Fruit fly (Drosophila melanogaster) whole organism, embryonic: Measurements from ENCODE around the gene m-cup.

Experiments
- Ada2b ChIP-seq: fragments of 200-800 bp; sonication (Bioruptor generic); IDR thresholded peaks from 2 replicates; pipeline ENCODE4 v1.3.6; 2022; ENCODE audit warnings: missing biosample characterization, missing genetic modification characterization
- Awh ChIP-seq: fragments of 200-800 bp; sonication (Bioruptor generic); IDR thresholded peaks from 2 replicates; pipeline ENCODE4, ENCODE4 v1.3.6; 2022; ENCODE audit warnings: missing biosample characterization, missing genetic modification characterization
- BEAF-32 ChIP-seq: fragments of 200-800 bp; sonication (Bioruptor generic); optimal IDR thresholded peaks from 3 replicates; lab custom pipeline; 2017; ENCODE audit warnings: missing biosample characterization, missing genetic modification characterization, mild to moderate bottlenecking, moderate library complexity, missing genetic modification reagents
- Bdp1 ChIP-seq: fragments of 200-800 bp; sonication (Bioruptor generic); optimal IDR thresholded peaks from 3 replicates; lab custom pipeline; 2016; ENCODE audit warnings: missing biosample characterization, missing genetic modification characterization
- BtbVII ChIP-seq: fragments of 200-800 bp; sonication (Bioruptor generic); optimal IDR thresholded peaks from 3 replicates; lab custom pipeline; 2017; ENCODE audit warnings: missing biosample characterization, mild to moderate bottlenecking, missing genetic modification characterization
- CG12155 ChIP-seq: fragments of 200-800 bp; sonication (Bioruptor generic); optimal IDR thresholded peaks from 3 replicates; lab custom pipeline; 2016; ENCODE audit warnings: missing biosample characterization, missing genetic modification characterization
- CG12659 ChIP-seq: fragments of 200-800 bp; sonication (Bioruptor generic); optimal IDR thresholded peaks from 3 replicates; lab custom pipeline; 2017; ENCODE audit warnings: mild to moderate bottlenecking, missing biosample characterization, missing genetic modification reagents, missing genetic modification characterization
- CG12769 ChIP-seq: fragments of 200-800 bp; sonication (Bioruptor generic); optimal IDR thresholded peaks from 2 replicates; lab custom pipeline; 2019; ENCODE audit warnings: missing biosample characterization, mild to moderate bottlenecking, missing genetic modification characterization, moderate library complexity
- CG13123 ChIP-seq: fragments of 200-800 bp; sonication (Bioruptor generic); optimal IDR thresholded peaks from 2 replicates; lab custom pipeline; 2016; ENCODE audit warnings: missing biosample characterization, missing genetic modification characterization
- CG14860 ChIP-seq: fragments of 200-800 bp; sonication (Bioruptor generic); IDR thresholded peaks from 3 replicates; pipeline ENCODE4 v1.3.6; 2022; ENCODE audit warnings: missing biosample characterization, missing genetic modification characterization; ENCODE audit not compliant: partially characterized antibody
- CG15073 ChIP-seq: fragments of 200-800 bp; sonication (Bioruptor generic); optimal IDR thresholded peaks from 2 replicates; lab custom pipeline; 2016; ENCODE audit warnings: missing biosample characterization, missing genetic modification characterization
- CG17829 ChIP-seq: fragments of 200-800 bp; optimal IDR thresholded peaks from 2 replicates; lab custom pipeline; 2019; ENCODE audit warnings: missing biosample characterization, mild to moderate bottlenecking, missing genetic modification characterization, moderate library complexity
- CG2199 ChIP-seq: fragments of 200-800 bp; sonication (Bioruptor generic); IDR thresholded peaks from 3 replicates; pipeline ENCODE4 v1.3.6; 2022; ENCODE audit warnings: missing biosample characterization, missing genetic modification characterization
- CG2875 ChIP-seq: fragments of 200-800 bp; sonication (Bioruptor generic); optimal IDR thresholded peaks from 2 replicates; lab custom pipeline; 2017; ENCODE audit warnings: missing biosample characterization, mild to moderate bottlenecking, missing genetic modification characterization, missing genetic modification reagents
- CG2889 ChIP-seq: fragments of 200-800 bp; sonication (Bioruptor generic); IDR thresholded peaks from 3 replicates; pipeline ENCODE4 v1.3.6; 2022; ENCODE audit warnings: missing biosample characterization, missing genetic modification characterization
- CG30403 ChIP-seq: fragments of 200-800 bp; sonication (Bioruptor generic); optimal IDR thresholded peaks from 3 replicates; lab custom pipeline; 2016; ENCODE audit warnings: missing biosample characterization, missing genetic modification characterization
- CG32767 ChIP-seq: fragments of 200-800 bp; sonication (Bioruptor generic); IDR thresholded peaks from 2 replicates; pipeline ENCODE4 v1.3.6; 2022; ENCODE audit warnings: missing biosample characterization, missing genetic modification characterization
- CG6683 ChIP-seq: fragments of 200-800 bp; sonication (Bioruptor generic); optimal IDR thresholded peaks from 2 replicates; lab custom pipeline; 2017; ENCODE audit warnings: missing biosample characterization, mild to moderate bottlenecking, missing genetic modification characterization, missing genetic modification reagents
- CG6813 ChIP-seq: fragments of 200-800 bp; sonication (Bioruptor generic); optimal IDR thresholded peaks from 2 replicates; lab custom pipeline; 2017; ENCODE audit warnings: missing biosample characterization, missing genetic modification characterization, mild to moderate bottlenecking, moderate library complexity, missing genetic modification reagents
- Dip2 ChIP-seq: fragments of 200-800 bp; sonication (Bioruptor generic); IDR thresholded peaks from 2 replicates; pipeline ENCODE4 v1.3.6; 2022; ENCODE audit warnings: missing biosample characterization, missing genetic modification characterization
- E2f2 ChIP-seq: fragments of 200-800 bp; sonication (Bioruptor generic); IDR thresholded peaks from 2 replicates; pipeline ENCODE4 v1.3.6; 2022; ENCODE audit warnings: missing biosample characterization, missing genetic modification characterization
- Eip74EF ChIP-seq, 2 experiments: fragments of 200-800 bp in 1 of 2; fragments of >200 bp in 1 of 2; sonication (Bioruptor generic) in 1 of 2; optimal IDR thresholded peaks; 2 replicates each; lab custom pipeline; 2017 to 2019; ENCODE audit warnings: missing biosample characterization in 2 of 2, missing genetic modification characterization in 2 of 2, mild to moderate bottlenecking in 1 of 2, moderate library complexity in 1 of 2
- Gug ChIP-seq: fragments of 200-800 bp; sonication (Bioruptor generic); IDR thresholded peaks from 4 replicates; pipeline ENCODE4 v1.3.6; 2022; ENCODE audit warnings: missing biosample characterization, missing genetic modification characterization
- Hey ChIP-seq: fragments of 200-800 bp; sonication (Bioruptor generic); optimal IDR thresholded peaks from 3 replicates; lab custom pipeline; 2018; ENCODE audit warnings: missing biosample characterization, mild to moderate bottlenecking, missing genetic modification characterization
- Hr3 ChIP-seq: fragments of 200-800 bp; sonication (Bioruptor generic); optimal IDR thresholded peaks from 3 replicates; lab custom pipeline; 2016; ENCODE audit warnings: missing biosample characterization, missing genetic modification characterization
- Lpt ChIP-seq: fragments of >200 bp; optimal IDR thresholded peaks from 2 replicates; lab custom pipeline; 2018; ENCODE audit warnings: missing biosample characterization, missing genetic modification characterization
- Oli ChIP-seq: fragments of 200-800 bp; sonication (Bioruptor generic); optimal IDR thresholded peaks from 2 replicates; lab custom pipeline; 2018; ENCODE audit warnings: missing biosample characterization, mild to moderate bottlenecking, missing genetic modification characterization, moderate library complexity
- Xbp1 ChIP-seq: fragments of 200-800 bp; sonication (Bioruptor generic); optimal IDR thresholded peaks from 3 replicates; lab custom pipeline; 2016; ENCODE audit warnings: missing biosample characterization, mild to moderate bottlenecking, missing genetic modification characterization
- al ChIP-seq: fragments of 200-800 bp; sonication (Bioruptor generic); IDR thresholded peaks from 2 replicates; pipeline ENCODE4 v1.3.6; 2022; ENCODE audit warnings: missing biosample characterization, missing genetic modification characterization
- aop ChIP-seq: fragments of 200-800 bp; sonication (Bioruptor generic); IDR thresholded peaks from 2 replicates; pipeline ENCODE4 v1.3.6; 2022; ENCODE audit warnings: missing biosample characterization, missing genetic modification characterization
- crp ChIP-seq, 2 experiments: fragments of 200-800 bp; sonication (Bioruptor generic); optimal IDR thresholded peaks; 2 replicates in 1 of 2; 3 replicates in 1 of 2; lab custom pipeline; 2017; ENCODE audit warnings: missing biosample characterization in 2 of 2, missing genetic modification characterization in 2 of 2, mild to moderate bottlenecking in 1 of 2, moderate library complexity in 1 of 2
- dati ChIP-seq: fragments of 200-800 bp; sonication (Bioruptor generic); IDR thresholded peaks from 2 replicates; pipeline ENCODE4 v1.3.6; 2022; ENCODE audit warnings: missing biosample characterization, missing genetic modification characterization
- dmrt11E ChIP-seq: fragments of 200-800 bp; sonication (Bioruptor generic); optimal IDR thresholded peaks from 3 replicates; lab custom pipeline; 2018; ENCODE audit warnings: missing biosample characterization, mild to moderate bottlenecking, missing genetic modification characterization, moderate library complexity
- ems ChIP-seq: fragments of 200-800 bp; sonication (Bioruptor generic); optimal IDR thresholded peaks from 3 replicates; lab custom pipeline; 2016; ENCODE audit warnings: missing biosample characterization, missing genetic modification characterization
- fd3F ChIP-seq: fragments of 200-800 bp; sonication (Bioruptor generic); optimal IDR thresholded peaks from 2 replicates; lab custom pipeline; 2018; ENCODE audit warnings: missing biosample characterization, mild to moderate bottlenecking, missing genetic modification characterization, moderate library complexity
- fru ChIP-seq: fragments of >200 bp; optimal IDR thresholded peaks from 2 replicates; lab custom pipeline; 2017
- ham ChIP-seq: fragments of 200-800 bp; sonication (Bioruptor generic); IDR thresholded peaks from 2 replicates; pipeline ENCODE4 v1.3.6; 2022; ENCODE audit warnings: missing biosample characterization, missing genetic modification characterization
- hth ChIP-seq: fragments of >200 bp; optimal IDR thresholded peaks from 2 replicates; lab custom pipeline; 2017; ENCODE audit warnings: inconsistent platforms
- jing ChIP-seq: fragments of 200-800 bp; sonication (Bioruptor generic); optimal IDR thresholded peaks from 2 replicates; lab custom pipeline; 2018; ENCODE audit warnings: missing biosample characterization, mild to moderate bottlenecking, missing genetic modification characterization
- jumu ChIP-seq: fragments of 200-800 bp; sonication (Bioruptor generic); optimal IDR thresholded peaks from 3 replicates; lab custom pipeline; 2016; ENCODE audit warnings: missing biosample characterization, missing genetic modification characterization
- klu ChIP-seq: fragments of 200-800 bp; sonication (Bioruptor generic); IDR thresholded peaks from 2 replicates; pipeline ENCODE4 v1.3.6; 2022; ENCODE audit warnings: missing biosample characterization, missing genetic modification characterization
- nerfin-1 ChIP-seq: fragments of 200-800 bp; sonication (Bioruptor generic); optimal IDR thresholded peaks from 3 replicates; lab custom pipeline; 2019; ENCODE audit warnings: missing biosample characterization, mild to moderate bottlenecking, missing genetic modification characterization, moderate library complexity
- pho ChIP-seq: fragments of 200-800 bp; sonication (Bioruptor generic); optimal IDR thresholded peaks from 2 replicates; lab custom pipeline; 2016; ENCODE audit warnings: missing biosample characterization, missing genetic modification characterization
- psq ChIP-seq: fragments of 200-800 bp; sonication (Bioruptor generic); optimal IDR thresholded peaks from 2 replicates; lab custom pipeline; 2017; ENCODE audit warnings: missing biosample characterization, missing genetic modification characterization
- repo ChIP-seq: fragments of 200-800 bp; sonication (Bioruptor generic); optimal IDR thresholded peaks from 2 replicates; lab custom pipeline; 2016; ENCODE audit warnings: missing biosample characterization, missing genetic modification characterization
- salm ChIP-seq: fragments of 200-800 bp; sonication (Bioruptor generic); optimal IDR thresholded peaks from 2 replicates; lab custom pipeline; 2018; ENCODE audit warnings: missing biosample characterization, mild to moderate bottlenecking, missing genetic modification characterization
- sug ChIP-seq: fragments of 200-800 bp; optimal IDR thresholded peaks from 2 replicates; lab custom pipeline; 2019; ENCODE audit warnings: missing biosample characterization, mild to moderate bottlenecking, missing genetic modification characterization, moderate library complexity
- trem ChIP-seq: fragments of 200-800 bp; optimal IDR thresholded peaks from 3 replicates; lab custom pipeline; 2019; ENCODE audit warnings: missing biosample characterization, mild to moderate bottlenecking, missing genetic modification characterization, moderate library complexity
- wor ChIP-seq: fragments of 200-800 bp; sonication (Bioruptor generic); IDR thresholded peaks from 2 replicates; pipeline ENCODE4 v1.3.6; 2022; ENCODE audit warnings: missing biosample characterization, missing genetic modification characterization
- yki ChIP-seq: fragments of >200 bp; optimal IDR thresholded peaks from 3 replicates; lab custom pipeline; 2018
- z ChIP-seq: fragments of 200-800 bp; sonication (Bioruptor generic); IDR thresholded peaks from 3 replicates; pipeline ENCODE4 v1.3.6; 2022; ENCODE audit warnings: missing biosample characterization, missing genetic modification characterization

m-cup gene

dm6 chr3R:17151376-17152026 is 2.3 kb upstream of the m-cup start, which contains the start of gene CG5292 (continued):
- TF ChIP-seq CG14860 (GFP tag; lab: Robert Waterston, UW), result peak; percentile 51; the same call in 2 of the 3 replicates
- TF ChIP-seq hth, result no peak
- peak; percentile 54 for TF ChIP-seq ems (GFP tag; lab: Kevin White, UChicago)
- TF ChIP-seq al, result peak; percentile 22; the same call in 1 of the 2 replicates
- TF ChIP-seq wor (GFP tag; lab: Robert Waterston, UW), result no peak
- peak; percentile 64 for TF ChIP-seq Xbp1 (GFP tag; lab: Kevin White, UChicago)
- TF ChIP-seq CG15073 (GFP tag; lab: Kevin White, UChicago), result no peak
- peak; percentile 52 for TF ChIP-seq Ada2b (GFP tag; lab: Robert Waterston, UW)
- no peak for TF ChIP-seq z
- TF ChIP-seq yki, result no peak
- TF ChIP-seq CG17829, result peak; percentile 67
- TF ChIP-seq Hr3, result peak; percentile 46
- TF ChIP-seq Hey (tag; lab: Kevin White, UChicago), result no peak
- no peak for TF ChIP-seq BtbVII (GFP tag; lab: Kevin White, UChicago)
- no peak for TF ChIP-seq fru (lab: Kevin White, UChicago)
- TF ChIP-seq BEAF-32 (GFP tag; lab: Kevin White, UChicago), result peak; percentile 50
- TF ChIP-seq CG2199 (GFP tag; lab: Robert Waterston, UW), result no peak
- no peak for TF ChIP-seq CG13123 (GFP tag; lab: Kevin White, UChicago)
- peak; percentile 37 for TF ChIP-seq dmrt11E (tag; lab: Kevin White, UChicago)
- no peak for TF ChIP-seq Eip74EF (GFP tag; optimal IDR thresholded peaks at IDR 0.05; lab: Kevin White, UChicago)
- peak; percentile 33 for TF ChIP-seq Oli (tag; lab: Kevin White, UChicago)
- TF ChIP-seq jing (GFP tag; lab: Kevin White, UChicago), result no peak
- TF ChIP-seq ham (GFP tag; lab: Robert Waterston, UW), result no peak
- TF ChIP-seq aop (GFP tag; lab: Robert Waterston, UW), result no peak
- TF ChIP-seq CG2875 (GFP tag; lab: Kevin White, UChicago), result peak; percentile 45
- no peak for TF ChIP-seq Dip2 (GFP tag; lab: Robert Waterston, UW)
- TF ChIP-seq klu (GFP tag; lab: Robert Waterston, UW), result no peak
- peak; percentile 39 for TF ChIP-seq trem (tag; lab: Kevin White, UChicago)
- peak; percentile 0 for TF ChIP-seq repo (GFP tag; lab: Kevin White, UChicago)
- peak; percentile 9 for TF ChIP-seq Bdp1 (GFP tag; lab: Kevin White, UChicago)
- no peak for TF ChIP-seq sug (tag; lab: Kevin White, UChicago)
- TF ChIP-seq salm (tag; lab: Kevin White, UChicago), result no peak
- no peak for TF ChIP-seq Gug
- 0 out of 2 replicates have a peak, but pooled peaks have one; percentile 43 for TF ChIP-seq Awh (GFP tag; lab: Robert Waterston, UW)
- TF ChIP-seq Lpt (GFP tag; lab: Kevin White, UChicago), result no peak
- TF ChIP-seq fd3F (GFP tag; lab: Kevin White, UChicago), result peak; percentile 15
- no peak for TF ChIP-seq jumu (GFP tag; lab: Kevin White, UChicago)
- peak; percentile 59 for TF ChIP-seq CG30403
- TF ChIP-seq pho (GFP tag; lab: Kevin White, UChicago), result peak; percentile 50

dm6 chr3R:17150287-17150686 is 1.1 kb upstream of the m-cup start, which contains the start of gene Smug:
Gene Smug (plus strand): TSS chr3R:17150587.
- no peak for TF ChIP-seq CG6813 (GFP tag; lab: Kevin White, UChicago)
- no peak for TF ChIP-seq CG32767 (GFP tag; lab: Robert Waterston, UW)
- TF ChIP-seq CG12155 (GFP tag; lab: Kevin White, UChicago), result no peak
- TF ChIP-seq CG12659 (GFP tag; lab: Kevin White, UChicago), result no peak
- no peak for TF ChIP-seq CG2889 (GFP tag; lab: Robert Waterston, UW)
- no peak for TF ChIP-seq dati
- TF ChIP-seq CG12769 (tag; lab: Kevin White, UChicago), result no peak
- peak in 1 of 2 experiments; percentile 59 for TF ChIP-seq crp (GFP tag; optimal IDR thresholded peaks at IDR 0.05; lab: Kevin White, UChicago)
- TF ChIP-seq E2f2 (GFP tag; lab: Robert Waterston, UW), result peak; percentile 16; the same call in 1 of the 2 replicates
- TF ChIP-seq CG6683 (GFP tag; lab: Kevin White, UChicago), result no peak
- no peak for TF ChIP-seq psq
- TF ChIP-seq CG17829, result no peak
- peak; percentile 23 for TF ChIP-seq nerfin-1 (tag; lab: Kevin White, UChicago)
